Worm (Caenorhabditis elegans): ENCODE measurements around the gene F58H1.8.

DNA sequence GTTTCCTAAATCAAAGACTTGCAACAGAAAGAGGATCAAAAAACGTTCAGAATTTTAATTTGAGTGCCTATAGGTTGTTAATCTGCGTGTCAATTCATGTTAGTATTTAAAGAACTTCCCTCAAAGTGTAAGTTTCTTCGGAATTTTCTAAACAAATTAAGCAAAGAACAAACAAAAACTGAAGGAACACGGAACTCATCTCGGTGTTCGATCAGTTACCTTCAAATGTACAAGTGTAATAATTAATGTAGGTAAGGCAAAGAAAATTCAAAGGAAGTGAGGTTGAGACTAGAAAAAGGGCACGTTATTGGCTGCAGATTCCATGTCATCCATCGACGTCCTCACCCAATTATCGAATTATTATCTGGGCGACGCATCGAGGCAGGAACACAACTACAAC lies 41.0 kb upstream of the F58H1.8 start, which contains the start of gene K12G11.6:
- TF ChIP-seq nhr-90 (tag; optimal IDR thresholded peaks at IDR 0.05; ENCODE audit: poor library complexity) (no peak), snpc-4 (tag; optimal IDR thresholded peaks at IDR 0.05) (no peak), ceh-63 (GFP tag; optimal IDR thresholded peaks at IDR 0.05) (no peak), mef-2 (tag; optimal IDR thresholded peaks at IDR 0.05) (no peak), lin-39 (tag; optimal IDR thresholded peaks at IDR 0.05) (no peak)
